Worm (Caenorhabditis elegans): ENCODE results near the gene R13H4.6.

The R13H4.6 gene

DNA sequence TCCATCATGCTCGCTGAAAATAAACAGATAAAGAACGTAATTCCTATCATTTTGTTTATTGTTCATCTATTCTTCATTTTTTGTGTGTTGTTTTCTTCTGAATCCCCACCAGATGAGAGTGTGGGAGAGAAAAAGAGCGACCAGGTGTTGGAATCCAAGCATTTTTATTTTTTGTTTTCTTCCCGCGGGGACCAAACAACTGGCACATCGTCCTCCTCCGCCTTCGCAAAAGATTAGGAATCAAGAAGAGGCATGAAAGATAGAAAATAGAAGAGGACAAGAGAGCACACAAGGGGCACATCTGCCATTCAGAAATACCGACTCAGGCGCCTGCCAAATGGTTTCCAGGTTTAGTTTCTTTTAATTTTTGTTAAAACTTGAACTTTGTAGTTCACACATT is 26.8 kb upstream of the R13H4.6 start, which contains the start of gene R13H4.2:
Gene R13H4.2 (plus strand): TSS at position 319 of the 400 bp plus-strand sequence.
- TF ChIP-seq hmg-1.1 (GFP tag; IDR thresholded peaks at IDR 0.05) (no peak), hlh-11 (tag; optimal IDR thresholded peaks at IDR 0.05) (peak; percentile 63), snpc-4 (tag; optimal IDR thresholded peaks at IDR 0.05) (no peak), nhr-237 (tag; optimal IDR thresholded peaks at IDR 0.05) (no peak), ZK546.5 (tag; optimal IDR thresholded peaks at IDR 0.05) (no peak), gei-8 (GFP tag; optimal IDR thresholded peaks at IDR 0.05) (no peak), daf-16 (GFP tag; optimal IDR thresholded peaks at IDR 0.05) (peak in 1 of 2 experiments; percentile 96), daf-16 (tag; optimal IDR thresholded peaks at IDR 0.05) (no peak), daf-12 (tag; optimal IDR thresholded peaks at IDR 0.05) (no peak), lin-15B (tag; optimal IDR thresholded peaks at IDR 0.05) (no peak), hif-1 (tag; optimal IDR thresholded peaks at IDR 0.05) (no peak)

ce11 chrV:11839220-11839619 is 23.7 kb upstream of the R13H4.6 start, which contains the start of gene idpb-5:
idpb-5 (plus strand) TSS chrV:11839520.
- TF ChIP-seq arid-1 (GFP tag; conservative IDR thresholded peaks at IDR 0.05), result no peak
- TF ChIP-seq ctbp-1 (GFP tag; IDR thresholded peaks at IDR 0.05), result no peak
- TF ChIP-seq mdl-1 (tag; optimal IDR thresholded peaks at IDR 0.05), result no peak
- TF ChIP-seq lim-7 (GFP tag; IDR thresholded peaks at IDR 0.05), result no peak
- TF ChIP-seq nhr-102 (tag; optimal IDR thresholded peaks at IDR 0.05), result no peak
- TF ChIP-seq F44E2.7 (GFP tag; IDR thresholded peaks at IDR 0.05), result no peak
- TF ChIP-seq pha-4 (GFP tag; IDR thresholded peaks at IDR 0.05), result no peak
- TF ChIP-seq pha-4 (tag; optimal IDR thresholded peaks at IDR 0.05), result no peak
- TF ChIP-seq dmd-8 (GFP tag; IDR thresholded peaks at IDR 0.05), result no peak
- no peak for TF ChIP-seq pqm-1 (tag; optimal IDR thresholded peaks at IDR 0.05)
- TF ChIP-seq ztf-11 (tag; optimal IDR thresholded peaks at IDR 0.05), result no peak

DNA sequence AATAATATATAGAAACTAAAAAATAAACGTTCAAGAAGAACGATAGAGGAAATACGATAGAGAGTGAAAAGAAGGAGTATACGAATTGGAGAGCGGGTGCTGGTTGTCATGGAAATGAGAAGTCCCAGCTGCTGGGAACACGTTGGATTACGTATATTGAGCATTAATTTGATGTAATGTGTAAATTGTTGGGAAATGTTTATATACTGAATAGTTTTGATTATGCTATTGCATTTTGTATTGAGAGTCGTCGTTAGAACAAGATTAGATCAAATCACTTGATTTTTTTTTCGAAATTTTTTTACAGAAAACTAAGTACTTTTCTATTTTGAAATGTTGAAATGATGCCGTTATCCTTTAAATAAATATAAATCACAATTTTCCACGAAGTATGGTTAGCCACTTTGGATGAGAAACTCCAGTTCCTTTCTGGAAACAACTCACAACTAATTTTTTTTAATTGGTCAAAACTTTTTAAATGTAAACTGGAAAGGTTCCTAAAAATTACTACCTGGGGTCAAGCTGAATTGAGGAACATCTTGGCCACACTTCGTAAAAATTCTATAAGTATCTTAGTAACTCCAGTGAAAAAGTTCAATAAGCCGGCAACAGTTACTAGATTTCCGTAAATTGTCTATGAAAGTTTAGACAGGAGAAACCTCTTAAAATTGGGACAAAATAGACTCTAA is 19.1 kb upstream of the R13H4.6 start, which contains the start of gene nphp-4:
Gene nphp-4 (minus strand): TSS at position 51 of the 689 bp plus-strand sequence.
- TF ChIP-seq unc-62 (GFP tag; optimal IDR thresholded peaks at IDR 0.05 in 1 of 2) (peak in 1 of 2 experiments; percentile 75), unc-62 (tag; optimal IDR thresholded peaks at IDR 0.05) (no peak), nhr-10 (tag; optimal IDR thresholded peaks at IDR 0.05) (no peak)

DNA sequence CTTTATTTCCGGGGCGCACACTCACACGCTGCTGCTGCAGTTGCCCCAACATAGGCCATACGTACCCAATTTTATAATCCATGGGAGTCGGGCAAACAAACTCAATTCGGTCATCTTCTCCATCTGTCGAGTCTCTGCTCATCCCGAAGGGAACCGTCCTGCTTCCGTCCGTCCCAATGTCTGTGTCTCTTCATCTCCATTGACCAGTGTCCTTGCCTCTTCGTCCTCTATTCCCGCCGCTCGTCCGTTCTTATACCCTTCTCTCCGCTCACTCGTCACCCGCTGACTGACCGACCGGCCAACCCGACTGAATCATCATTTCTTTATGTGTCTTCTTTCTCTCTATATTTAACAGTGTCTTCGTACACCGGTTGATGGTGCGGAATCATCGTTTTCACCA is 18.1 kb upstream of the R13H4.6 start:
- TF ChIP-seq T26A8.4 (GFP tag; IDR thresholded peaks at IDR 0.05) (0 out of 2 replicates have a peak, but pooled peaks have one; percentile 30), ceh-28 (tag; optimal IDR thresholded peaks at IDR 0.05) (no peak), zfp-3 (GFP tag; conservative IDR thresholded peaks at IDR 0.05) (no peak), mdl-1 (tag; optimal IDR thresholded peaks at IDR 0.05) (peak in 1 of 2 experiments; percentile 43), T20F7.1 (GFP tag; optimal IDR thresholded peaks at IDR 0.05) (no peak), Y75B8A.6 (GFP tag; IDR thresholded peaks at IDR 0.05) (no peak), mdt-29 (GFP tag; IDR thresholded peaks at IDR 0.05) (no peak), daf-12 (tag; optimal IDR thresholded peaks at IDR 0.05) (no peak), F26F4.8 (GFP tag; conservative IDR thresholded peaks at IDR 0.05) (no peak), lin-39 (tag; optimal IDR thresholded peaks at IDR 0.05) (no peak), nhr-102 (tag; optimal IDR thresholded peaks at IDR 0.05) (no peak), unc-39 (tag; optimal IDR thresholded peaks at IDR 0.05) (no peak), ama-1 (optimal IDR thresholded peaks at IDR 0.05) (no peak), hmg-1.1 (GFP tag; IDR thresholded peaks at IDR 0.05) (peak; percentile 61), F10B5.3 (tag; optimal IDR thresholded peaks at IDR 0.05) (no peak), lin-29 (GFP tag; IDR thresholded peaks at IDR 0.05) (no peak), duxl-1 (tag; optimal IDR thresholded peaks at IDR 0.05; ENCODE audit: poor library complexity) (peak; percentile 14), daf-16 (GFP tag; optimal IDR thresholded peaks at IDR 0.05) (no peak), daf-16 (tag; optimal IDR thresholded peaks at IDR 0.05) (no peak), snpc-1.2 (GFP tag; IDR thresholded peaks at IDR 0.05) (no peak), lin-15B (tag; optimal IDR thresholded peaks at IDR 0.05) (no peak), ceh-32 (tag; optimal IDR thresholded peaks at IDR 0.05; ENCODE audit: poor library complexity) (no peak), unc-62 (GFP tag; optimal IDR thresholded peaks at IDR 0.05 in 1 of 2) (peak in 1 of 2 experiments; percentile 89), unc-62 (tag; optimal IDR thresholded peaks at IDR 0.05) (no peak), nhr-41 (GFP tag; IDR thresholded peaks at IDR 0.05) (no peak), F44E2.7 (GFP tag; IDR thresholded peaks at IDR 0.05) (no peak), saeg-2 (GFP tag; IDR thresholded peaks at IDR 0.05) (no peak), daf-8 (GFP tag; IDR thresholded peaks at IDR 0.05) (no peak), dmd-6 (GFP tag; IDR thresholded peaks at IDR 0.05) (no peak), nhr-111 (GFP tag; optimal IDR thresholded peaks at IDR 0.05) (no peak)

Data from whole organism, L4 larva.